Worm (Caenorhabditis elegans): ENCODE measurements around the gene W06G6.20.

DNA sequence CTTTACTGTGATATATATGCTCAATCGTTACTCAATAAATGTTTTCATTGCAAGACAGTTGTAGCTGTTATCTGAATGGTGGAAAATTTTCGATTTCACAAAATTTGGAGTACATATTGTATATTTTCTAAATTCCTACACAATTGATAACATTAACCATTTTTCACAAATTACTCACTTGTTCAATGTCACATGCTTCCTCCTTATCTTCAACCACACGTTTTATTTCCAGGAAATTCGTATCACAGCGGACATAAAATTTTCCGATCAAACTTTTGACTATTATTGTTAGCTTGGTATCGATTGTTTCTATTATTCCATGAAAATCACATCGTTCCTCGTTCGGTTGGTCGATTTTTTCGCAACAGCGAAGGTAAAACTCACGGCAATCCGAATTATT lies 39.7 kb downstream of the W06G6.20 start:
- no peak for TF ChIP-seq lsy-2 (tag; optimal IDR thresholded peaks at IDR 0.05)
- no peak for TF ChIP-seq nhr-237 (tag; optimal IDR thresholded peaks at IDR 0.05)
- TF ChIP-seq fkh-10 (GFP tag; optimal IDR thresholded peaks at IDR 0.05), result no peak

All from whole organism, L1 larva.